Fruit fly (Drosophila melanogaster): ENCODE results near the gene CG42633.

Gene CG42633

DNA sequence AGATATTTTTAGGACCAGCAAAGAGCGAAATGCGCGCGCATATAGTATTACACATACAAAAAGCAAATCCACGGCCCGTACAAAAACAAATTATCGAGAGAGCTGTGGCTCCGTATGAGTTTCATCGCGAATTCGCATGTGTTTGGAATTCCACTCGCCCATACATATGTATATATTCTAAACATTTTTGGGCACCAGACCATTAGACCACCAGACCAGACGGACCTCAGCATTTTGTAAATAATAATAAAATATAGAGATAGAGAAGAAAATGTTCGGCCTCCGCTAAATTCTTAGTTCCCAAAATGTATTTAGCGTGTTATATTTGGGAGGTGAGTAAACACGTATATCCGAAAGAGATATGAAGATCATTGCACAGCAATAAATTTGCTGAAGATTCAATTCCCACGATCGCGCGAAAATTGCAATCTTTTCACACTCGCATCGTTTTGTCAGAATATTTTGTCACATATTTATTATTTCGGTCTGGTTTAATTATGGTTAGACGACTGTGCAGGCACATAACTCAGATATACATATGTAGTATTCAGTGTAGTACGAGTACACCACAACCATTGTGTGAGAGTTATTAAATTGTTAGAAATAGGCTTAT is 5.9 kb downstream of the CG42633 start:
- TF ChIP-seq CG4496 (GFP tag; IDR thresholded peaks at IDR 0.05) (0 out of 3 replicates have a peak, but pooled peaks have one; percentile 42), CG8159 (tag; optimal IDR thresholded peaks at IDR 0.05) (no peak)

DNA sequence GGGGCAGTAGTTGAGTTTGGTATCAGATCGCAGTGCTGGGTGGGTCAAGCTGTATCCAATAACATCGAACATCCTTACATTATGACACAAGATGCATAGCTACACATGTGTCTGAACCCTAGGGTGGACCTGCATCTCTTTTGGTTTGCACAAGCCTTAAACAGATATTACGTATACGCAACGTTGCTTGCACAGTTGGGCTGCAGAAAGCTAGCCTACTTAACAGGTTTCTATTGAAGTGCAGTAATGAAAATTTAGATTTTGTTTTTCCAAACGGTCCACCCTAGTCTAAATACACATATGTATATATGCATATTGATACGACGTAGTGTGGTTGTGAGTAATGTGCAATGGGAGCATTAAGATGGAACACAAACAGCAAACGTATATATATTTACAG is 6.8 kb downstream of the CG42633 start:
- TF ChIP-seq CG4496 (GFP tag; IDR thresholded peaks at IDR 0.05) (peak; percentile 88), Ets98B (GFP tag; IDR thresholded peaks at IDR 0.05) (peak; percentile 65), CG32121 (GFP tag; IDR thresholded peaks at IDR 0.05) (peak; percentile 55; the same call in 1 of the 2 replicates), Pif1B (GFP tag; optimal IDR thresholded peaks at IDR 0.05) (peak; percentile 51), CG14655 (GFP tag; optimal IDR thresholded peaks at IDR 0.05) (no peak)

- no peak for TF ChIP-seq CG32121 (GFP tag; IDR thresholded peaks at IDR 0.05)
Observed at dm6 chr3R:10767526-10767925, 14.5 kb downstream of the CG42633 start, which contains the start of gene TfIIFbeta. TSS of gene TfIIFbeta (minus strand) at chr3R:10767804.

DNA sequence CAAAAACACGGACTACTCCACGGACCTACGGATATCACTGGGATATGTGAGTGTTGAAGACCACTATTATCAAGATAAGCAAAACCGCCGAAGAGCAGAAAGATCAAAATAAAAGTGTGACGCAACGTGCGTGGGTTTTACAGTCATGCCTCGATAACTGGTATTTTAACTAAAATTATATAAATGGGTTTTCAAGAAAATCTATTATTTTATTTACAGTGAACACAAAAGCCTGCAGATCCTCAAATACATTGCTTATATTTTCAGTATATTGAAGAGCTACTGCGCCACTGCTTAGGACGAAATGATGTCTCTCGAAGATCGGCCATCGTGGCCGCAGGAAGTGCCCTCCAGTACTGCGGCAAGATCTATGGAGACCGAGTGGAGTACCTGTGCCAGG is 20.1 kb downstream of the CG42633 start:
- TF ChIP-seq EcR (GFP tag; optimal IDR thresholded peaks at IDR 0.05) (no peak), CG32121 (GFP tag; IDR thresholded peaks at IDR 0.05) (peak; percentile 62; the same call in 1 of the 2 replicates), Ets98B (GFP tag; IDR thresholded peaks at IDR 0.05) (0 out of 2 replicates have a peak, but pooled peaks have one; percentile 21), CG4496 (GFP tag; IDR thresholded peaks at IDR 0.05) (peak; percentile 65; the same call in 2 of the 3 replicates)

DNA sequence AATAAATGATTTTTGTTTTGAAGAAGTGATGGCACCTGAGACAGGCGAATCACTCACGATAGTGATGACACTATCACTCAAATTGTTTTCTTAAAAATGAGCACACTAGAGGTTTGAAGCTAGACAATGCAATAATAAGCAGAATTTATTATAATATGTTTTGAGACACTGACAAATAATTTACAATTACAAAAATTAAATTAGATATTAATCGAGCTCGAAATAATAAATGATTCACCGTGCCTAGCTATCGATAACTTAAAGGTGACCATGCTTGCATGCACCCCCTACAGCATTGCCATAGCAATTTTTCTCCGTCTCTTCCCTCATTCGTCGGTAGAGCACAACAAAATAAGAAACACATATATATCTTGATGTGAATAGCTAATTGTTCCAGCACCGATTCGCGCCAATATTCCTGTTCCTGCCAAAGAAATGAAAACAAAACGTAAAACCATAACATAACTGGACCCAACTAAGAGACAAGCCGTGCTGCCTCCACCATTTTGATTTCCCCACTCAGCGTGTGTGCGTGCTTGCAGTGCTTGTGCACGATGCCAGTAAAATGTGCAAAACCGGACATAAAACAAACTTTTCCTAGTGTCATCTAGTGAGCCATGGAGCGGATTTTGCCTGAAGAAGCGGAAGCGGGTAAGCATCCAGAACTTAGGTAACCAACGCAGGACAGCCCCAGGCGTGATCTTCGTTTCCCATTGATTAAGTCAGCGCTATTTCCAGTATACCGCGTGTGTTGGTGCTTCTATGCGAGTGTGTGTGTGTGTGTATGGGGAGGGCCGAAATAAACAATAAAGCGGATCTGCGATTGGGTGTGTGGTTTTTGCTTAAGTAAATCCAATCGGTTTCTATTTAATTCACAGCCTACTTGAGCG is 20.9 kb downstream of the CG42633 start, which contains the start of the genes MED7 and Cap-H2:
Gene MED7, minus strand, starts transcription at position 67 of the 890 bp plus-strand sequence.
Gene Cap-H2, plus strand, starts transcription at position 345 of the 890 bp plus-strand sequence.
- TF ChIP-seq Ets98B (GFP tag; IDR thresholded peaks at IDR 0.05) = peak; percentile 44
- TF ChIP-seq EcR (GFP tag; optimal IDR thresholded peaks at IDR 0.05) = no peak
- no peak for TF ChIP-seq CG8301 (tag; optimal IDR thresholded peaks at IDR 0.05)
- TF ChIP-seq Pif1A (GFP tag; optimal IDR thresholded peaks at IDR 0.05) = no peak
- peak; percentile 66; the same call in 2 of the 3 replicates for TF ChIP-seq CG4496 (GFP tag; IDR thresholded peaks at IDR 0.05)
- peak; percentile 67 for TF ChIP-seq CG32121 (GFP tag; IDR thresholded peaks at IDR 0.05)
- TF ChIP-seq rn (GFP tag; IDR thresholded peaks at IDR 0.05) = 0 out of 2 replicates have a peak, but pooled peaks have one; percentile 26
- TF ChIP-seq CG9948 (tag; optimal IDR thresholded peaks at IDR 0.05) = no peak

dm6 chr3R:10759348-10759847 is 22.7 kb downstream of the CG42633 start, which contains the start of gene CG31272:
TSS of gene CG31272 (minus strand) at chr3R:10759398.
- no peak for TF ChIP-seq CG4496 (GFP tag; IDR thresholded peaks at IDR 0.05)
- no peak for TF ChIP-seq fd96Ca (GFP tag; IDR thresholded peaks at IDR 0.05)
- no peak for TF ChIP-seq gl (tag; optimal IDR thresholded peaks at IDR 0.05)
- TF ChIP-seq Snoo (tag; optimal IDR thresholded peaks at IDR 0.05) = no peak
- TF ChIP-seq CG12605 (GFP tag; IDR thresholded peaks at IDR 0.05) = no peak
- TF ChIP-seq EcR (GFP tag; optimal IDR thresholded peaks at IDR 0.05) = no peak
- no peak for TF ChIP-seq rn (GFP tag; IDR thresholded peaks at IDR 0.05)
- no peak for TF ChIP-seq CG9948 (tag; optimal IDR thresholded peaks at IDR 0.05)

DNA sequence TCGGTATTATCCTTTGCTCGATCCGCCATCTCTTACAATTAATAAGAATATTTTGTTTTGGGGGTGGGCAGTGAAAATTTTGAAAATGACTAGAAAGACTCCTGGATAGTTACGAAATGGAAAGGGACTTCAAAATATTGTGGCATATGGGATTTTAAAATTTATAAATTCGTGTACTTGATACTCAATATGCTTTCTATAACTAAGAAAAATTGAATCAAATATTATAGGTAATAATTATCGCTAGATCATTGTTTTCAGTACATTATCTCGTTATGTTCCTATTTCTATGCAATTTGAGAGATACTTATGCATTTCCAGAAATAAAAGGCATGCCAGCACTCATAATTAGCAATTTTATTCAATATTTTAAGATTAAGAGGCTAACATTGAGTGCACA is 26.5 kb downstream of the CG42633 start, which contains the start of gene CG14691:
Gene CG14691, minus strand, starts transcription at position 101 of the 400 bp plus-strand sequence.
- TF ChIP-seq CG14655 (GFP tag; optimal IDR thresholded peaks at IDR 0.05) = no peak
- no peak for TF ChIP-seq Snoo (tag; optimal IDR thresholded peaks at IDR 0.05)
- TF ChIP-seq Pif1B (GFP tag; optimal IDR thresholded peaks at IDR 0.05) = no peak
- no peak for TF ChIP-seq CG10348 (GFP tag; IDR thresholded peaks at IDR 0.05)
- TF ChIP-seq D1 (tag; optimal IDR thresholded peaks at IDR 0.05) = no peak
- TF ChIP-seq rn (GFP tag; IDR thresholded peaks at IDR 0.05) = no peak
- no peak for TF ChIP-seq EcR (GFP tag; optimal IDR thresholded peaks at IDR 0.05)
- TF ChIP-seq Ets98B (GFP tag; IDR thresholded peaks at IDR 0.05) = no peak
- no peak for TF ChIP-seq CG13204 (GFP tag; optimal IDR thresholded peaks at IDR 0.05)
- no peak for TF ChIP-seq CG34367 (tag; optimal IDR thresholded peaks at IDR 0.05)
- no peak for TF ChIP-seq CG8159 (tag; optimal IDR thresholded peaks at IDR 0.05)
- no peak for TF ChIP-seq fd96Ca (GFP tag; IDR thresholded peaks at IDR 0.05)
- TF ChIP-seq CG12605 (GFP tag; IDR thresholded peaks at IDR 0.05) = no peak
- no peak for TF ChIP-seq CG32121 (GFP tag; IDR thresholded peaks at IDR 0.05)
- no peak for TF ChIP-seq CG8301 (tag; optimal IDR thresholded peaks at IDR 0.05)
- TF ChIP-seq Pif1A (GFP tag; optimal IDR thresholded peaks at IDR 0.05) = no peak
- no peak for TF ChIP-seq gl (tag; optimal IDR thresholded peaks at IDR 0.05)
- TF ChIP-seq CG15710 (tag; optimal IDR thresholded peaks at IDR 0.05) = no peak
